Fruit fly (Drosophila melanogaster) S2 (cell line): ENCODE data around the gene spz3.

Experiments used
- CG8478 ChIP-seq: fragments of >200 bp; optimal IDR thresholded peaks from 2 replicates; lab custom pipeline; 2018
- CTCF ChIP-seq, 2 experiments: fragments of >200 bp; optimal IDR thresholded peaks; 2 replicates each; lab custom pipeline; 2018

The spz3 gene

dm6 chr2L:7879292-7879894, at the start of gene spz3:
Gene spz3, minus strand, starts transcription at chr2L:7879552.
- TF ChIP-seq CTCF (optimal IDR thresholded peaks at IDR 0.05; lab: Kevin White, UChicago) (no peak), CG8478 (lab: Kevin White, UChicago) (no peak)

- no peak for TF ChIP-seq CG8478 (lab: Kevin White, UChicago)
- no peak for TF ChIP-seq CTCF (optimal IDR thresholded peaks at IDR 0.05; lab: Kevin White, UChicago)
Observed at dm6 chr2L:7926288-7927061, 47.1 kb upstream of the spz3 start.

dm6 chr2L:7925389-7925788, 46.0 kb upstream of the spz3 start:
- TF ChIP-seq CG8478 (lab: Kevin White, UChicago) (no peak), CTCF (optimal IDR thresholded peaks at IDR 0.05; lab: Kevin White, UChicago) (no peak)

DNA sequence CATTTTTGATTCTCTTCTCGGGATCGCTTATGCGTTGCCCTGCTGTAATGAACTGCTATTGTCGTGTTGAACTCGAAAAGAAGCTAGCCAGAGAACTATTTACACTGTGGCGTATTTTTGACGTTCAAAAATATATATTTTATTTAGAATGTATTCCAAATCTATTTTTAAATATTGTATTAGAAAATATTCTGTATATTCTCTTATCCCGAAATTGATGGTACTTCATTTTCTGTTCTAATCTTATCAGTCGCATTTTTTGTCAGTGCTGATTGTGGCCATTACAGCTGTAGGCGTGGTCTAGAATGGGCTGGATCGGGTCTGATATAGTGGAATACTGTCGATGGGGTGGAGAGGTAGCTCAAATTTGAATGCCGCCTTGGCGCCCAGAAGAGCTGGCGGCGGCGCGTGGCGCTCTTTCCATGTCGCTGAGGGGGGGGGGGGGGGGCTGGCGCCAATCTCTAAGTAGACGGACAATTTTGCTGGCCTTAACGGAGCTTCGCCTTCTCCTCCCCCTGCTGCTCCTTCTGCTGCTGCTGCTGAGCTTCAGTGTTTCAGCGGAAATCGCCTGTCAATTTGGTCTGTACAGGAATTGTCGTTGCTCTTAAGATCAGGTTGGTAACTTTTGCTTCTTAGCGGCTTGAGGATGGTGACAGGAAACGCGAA, 44.4 kb upstream of the spz3 start:
- TF ChIP-seq CG8478 (lab: Kevin White, UChicago) (no peak), CTCF (optimal IDR thresholded peaks at IDR 0.05; lab: Kevin White, UChicago) (no peak)

DNA sequence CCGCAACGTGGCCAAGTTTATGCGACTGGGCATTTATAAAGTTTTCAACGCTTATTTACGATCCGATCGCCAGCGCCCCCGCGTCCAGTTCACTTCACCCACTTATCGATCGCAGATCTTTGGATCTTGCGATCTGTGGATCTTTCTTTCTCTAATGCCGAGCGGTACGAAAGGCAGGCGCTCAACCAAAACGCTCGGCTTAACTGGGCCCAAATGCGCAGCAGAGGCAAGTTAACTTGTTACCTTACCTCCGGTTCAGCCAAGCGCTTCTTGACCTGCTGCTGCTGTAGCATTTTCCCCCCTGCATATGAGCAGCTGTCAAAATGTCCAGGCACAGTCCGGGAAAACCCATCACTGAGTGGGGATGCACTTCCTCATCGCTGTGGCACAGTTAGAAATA, 42.7 kb upstream of the spz3 start:
- TF ChIP-seq CG8478 (lab: Kevin White, UChicago) = no peak
- no peak for TF ChIP-seq CTCF (optimal IDR thresholded peaks at IDR 0.05; lab: Kevin White, UChicago)

dm6 chr2L:7920590-7920989, 41.2 kb upstream of the spz3 start:
- no peak for TF ChIP-seq CG8478 (lab: Kevin White, UChicago)
- no peak for TF ChIP-seq CTCF (optimal IDR thresholded peaks at IDR 0.05; lab: Kevin White, UChicago)

- no peak for TF ChIP-seq CTCF (optimal IDR thresholded peaks at IDR 0.05; lab: Kevin White, UChicago)
- no peak for TF ChIP-seq CG8478 (lab: Kevin White, UChicago)
Observed at dm6 chr2L:7918770-7919169, 39.4 kb upstream of the spz3 start.

DNA sequence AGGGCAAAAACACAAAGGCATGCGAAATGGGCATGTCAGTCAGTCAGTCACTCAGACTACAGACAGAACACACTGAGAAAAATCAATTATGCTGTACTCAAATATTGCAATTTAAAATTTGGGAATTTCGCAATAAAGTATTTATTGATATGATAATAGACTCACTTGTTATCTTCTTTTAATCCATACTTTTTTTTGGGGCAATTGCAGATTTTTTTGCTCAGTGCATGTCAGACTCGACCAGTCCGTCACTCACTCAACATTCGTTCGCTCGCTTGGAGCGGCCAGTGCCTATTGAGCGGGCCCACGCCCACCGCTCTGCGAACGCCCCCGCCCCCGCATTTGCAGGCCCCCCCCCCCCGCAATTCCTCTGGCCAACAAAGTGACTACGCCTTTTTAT, 37.0 kb upstream of the spz3 start:
- TF ChIP-seq CTCF (optimal IDR thresholded peaks at IDR 0.05; lab: Kevin White, UChicago) (no peak), CG8478 (lab: Kevin White, UChicago) (no peak)

DNA sequence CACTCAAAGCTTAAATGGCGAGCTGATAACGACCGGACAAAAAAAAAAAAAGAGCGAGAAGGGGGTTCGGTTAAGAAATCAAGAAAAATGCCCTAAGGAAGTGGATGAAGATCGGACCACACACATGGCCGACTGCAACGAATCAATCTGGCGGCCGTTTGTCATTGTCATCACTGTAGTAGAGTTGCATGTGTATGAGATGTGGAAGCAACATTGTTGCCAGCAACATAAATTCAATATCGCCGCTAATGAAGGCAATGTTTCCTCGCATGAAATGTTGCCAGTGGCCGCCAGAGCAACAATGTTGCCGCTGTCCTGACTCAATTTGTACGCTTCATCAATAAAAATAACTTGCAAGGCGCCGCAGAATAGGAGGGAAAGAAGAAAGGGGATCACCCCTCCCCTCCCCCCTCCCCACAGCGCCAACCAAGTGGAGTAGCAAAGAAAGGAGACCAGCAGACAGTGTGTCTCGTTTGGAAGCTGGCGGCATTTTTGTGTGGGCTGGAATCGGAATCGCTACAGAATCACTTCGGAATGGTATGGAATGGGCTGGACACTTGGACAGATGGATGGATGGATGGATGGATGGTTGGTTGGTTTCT, 35.7 kb upstream of the spz3 start:
- no peak for TF ChIP-seq CTCF (optimal IDR thresholded peaks at IDR 0.05; lab: Kevin White, UChicago)

DNA sequence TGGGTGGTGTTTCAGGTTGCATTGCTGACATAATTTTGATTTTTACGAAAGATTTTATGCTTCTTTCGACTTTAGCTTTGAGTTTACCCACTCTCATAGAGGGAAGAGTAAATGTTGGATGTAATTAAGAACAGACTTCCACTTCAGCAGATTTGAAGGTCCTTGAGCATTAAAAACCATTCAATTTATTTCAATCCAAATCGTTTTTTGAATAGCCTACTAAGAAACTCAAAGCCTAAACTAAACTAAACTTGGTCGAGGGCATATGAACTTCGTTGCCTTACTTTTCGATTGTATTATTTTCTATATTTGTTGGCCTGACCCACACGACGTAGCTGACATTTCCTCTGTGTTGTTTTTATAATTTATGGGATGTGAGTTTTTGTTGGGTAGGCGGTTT, 33.5 kb upstream of the spz3 start:
- TF ChIP-seq CTCF (optimal IDR thresholded peaks at IDR 0.05; lab: Kevin White, UChicago) = no peak
- TF ChIP-seq CG8478 (lab: Kevin White, UChicago) = no peak

DNA sequence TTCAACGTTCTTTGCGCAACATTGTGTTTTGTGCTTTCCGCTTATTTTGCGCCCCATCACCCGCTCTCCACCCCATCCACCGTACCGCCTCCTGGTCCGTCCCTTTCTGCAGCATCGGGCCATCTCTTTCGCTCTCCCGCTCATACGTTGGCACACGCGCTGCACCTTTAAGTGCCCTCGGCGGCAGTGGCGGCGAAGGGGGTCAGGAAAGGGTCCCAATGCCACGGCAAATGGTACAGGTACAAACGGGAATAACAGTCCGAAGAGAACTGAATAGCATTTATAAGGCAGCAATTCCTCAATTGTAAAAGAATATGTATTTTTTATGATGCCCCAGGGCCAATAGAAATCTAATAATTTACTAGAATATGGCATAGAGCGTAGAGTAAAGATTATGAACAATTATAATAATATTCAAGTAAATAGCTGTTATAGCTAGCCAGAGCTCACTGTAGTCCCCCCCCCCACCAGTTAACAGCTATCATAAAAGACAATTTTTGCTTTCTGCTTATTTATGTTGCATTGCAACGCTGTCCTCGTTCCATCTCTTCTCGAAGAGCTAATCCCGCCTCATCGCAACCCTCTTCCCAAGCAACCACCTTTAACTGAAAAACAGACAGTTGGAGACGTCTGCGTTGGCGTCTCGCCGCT, 32.0 kb upstream of the spz3 start:
- TF ChIP-seq CTCF (optimal IDR thresholded peaks at IDR 0.05; lab: Kevin White, UChicago) (no peak), CG8478 (lab: Kevin White, UChicago) (no peak)

DNA sequence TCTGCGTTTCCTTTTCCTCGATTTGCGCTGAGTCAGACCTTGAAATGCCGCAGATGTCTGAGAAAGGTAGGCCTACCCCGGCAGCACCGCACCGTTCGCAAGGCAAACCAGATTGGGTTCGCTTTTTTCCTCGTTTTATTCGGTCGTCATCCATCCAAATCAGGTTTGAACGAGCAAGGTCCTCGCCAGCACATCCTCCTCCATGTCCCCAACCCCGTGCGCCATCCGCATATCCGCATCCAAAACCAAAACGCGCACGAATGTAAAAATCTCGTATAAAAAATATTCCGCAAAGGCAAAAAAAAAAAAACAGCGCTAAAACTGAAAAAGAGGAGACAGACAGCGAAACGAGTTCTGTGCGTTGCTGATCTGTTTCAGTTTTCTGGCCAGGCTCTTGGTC, 30.5 kb upstream of the spz3 start:
- TF ChIP-seq CTCF (optimal IDR thresholded peaks at IDR 0.05; lab: Kevin White, UChicago) = no peak
- TF ChIP-seq CG8478 (lab: Kevin White, UChicago) = no peak

- TF ChIP-seq CG8478 (lab: Kevin White, UChicago) (no peak), CTCF (optimal IDR thresholded peaks at IDR 0.05; lab: Kevin White, UChicago) (no peak)
Observed at dm6 chr2L:7909327-7909804, 30.0 kb upstream of the spz3 start.

dm6 chr2L:7901833-7902232, 22.5 kb upstream of the spz3 start:
- no peak for TF ChIP-seq CG8478 (lab: Kevin White, UChicago)
